Worm (Caenorhabditis elegans) whole organism, L1 larva: ENCODE results near the gene Y37E11AM.4.
A peak's percentile ranks its signal among the peaks of the same experiment; 100 is the strongest.

ENCODE experiments used
- C16A3.4 ChIP-seq: fragments of 150-350 bp; optimal IDR thresholded peaks from 2 replicates; lab custom pipeline; 2014; ENCODE audit warnings: missing biosample characterization, missing genetic modification characterization
- aha-1 ChIP-seq: fragments of 150-350 bp; optimal IDR thresholded peaks from 2 replicates; lab custom pipeline; 2014; ENCODE audit warnings: missing biosample characterization, missing genetic modification characterization
- alr-1 ChIP-seq: fragments of 200-800 bp; sonication (Bioruptor generic); optimal IDR thresholded peaks from 2 replicates; lab custom pipeline; 2018; ENCODE audit warnings: borderline replicate concordance, mild to moderate bottlenecking, missing genetic modification characterization, missing compliant biosample characterization
- aly-2 ChIP-seq: fragments of 150-350 bp; optimal IDR thresholded peaks from 2 replicates; lab custom pipeline; 2014; ENCODE audit warnings: missing biosample characterization, missing genetic modification characterization
- ama-1 ChIP-seq: fragments of 150-350 bp; optimal IDR thresholded peaks from 2 replicates; lab custom pipeline; 2014
- blmp-1 ChIP-seq: fragments of 150-350 bp; optimal IDR thresholded peaks from 2 replicates; lab custom pipeline; 2014; ENCODE audit warnings: missing biosample characterization, missing genetic modification characterization
- ceh-63 ChIP-seq: fragments of 200-800 bp; sonication (Bioruptor generic); optimal IDR thresholded peaks from 2 replicates; lab custom pipeline; 2018; ENCODE audit warnings: mild to moderate bottlenecking, missing genetic modification characterization, missing compliant biosample characterization
- ceh-88 ChIP-seq: fragments of 200-800 bp; sonication (Bioruptor generic); IDR thresholded peaks from 2 replicates; pipeline ENCODE4 v1.3.6; 2022; ENCODE audit warnings: missing genetic modification characterization, missing compliant biosample characterization
- dpl-1 ChIP-seq, 3 experiments: fragments of 150-350 bp in 2 of 3; sonication (generic microtip) in 1 of 3; optimal IDR thresholded peaks; 2 replicates each; lab custom pipeline; 2014 to 2017; ENCODE audit warnings: missing biosample characterization in 3 of 3, missing genetic modification characterization in 3 of 3, missing genetic modification reagents in 3 of 3
- efl-1 ChIP-seq, 4 experiments: fragments of 150-350 bp; optimal IDR thresholded peaks in 3 of 4; peaks in 1 of 4; 1 replicate in 1 of 4; 2 replicates in 3 of 4; lab custom pipeline; 2014; ENCODE audit warnings: missing biosample characterization in 2 of 4, missing genetic modification characterization in 2 of 4, missing genetic modification reagents in 2 of 4
- egl-27 ChIP-seq, 2 experiments: fragments of 150-350 bp in 1 of 2; sonication (generic microtip); optimal IDR thresholded peaks; 3 replicates each; lab custom pipeline; 2017 to 2018; ENCODE audit warnings: missing biosample characterization in 2 of 2, missing genetic modification characterization in 2 of 2, missing genetic modification reagents in 2 of 2
- irx-1 ChIP-seq: sonication (generic microtip); optimal IDR thresholded peaks from 2 replicates; lab custom pipeline; 2016; ENCODE audit warnings: missing genetic modification characterization, missing compliant biosample characterization
- jun-1 ChIP-seq: fragments of 150-350 bp; optimal IDR thresholded peaks from 2 replicates; lab custom pipeline; 2014; ENCODE audit warnings: missing biosample characterization, missing genetic modification reagents, missing genetic modification characterization
- lin-14 ChIP-seq: fragments of 200-800 bp; sonication (Bioruptor generic); optimal IDR thresholded peaks from 2 replicates; lab custom pipeline; 2018; ENCODE audit warnings: mild to moderate bottlenecking, missing genetic modification characterization, moderate library complexity, missing compliant biosample characterization
- lin-15B ChIP-seq: fragments of 150-350 bp; sonication (generic microtip); optimal IDR thresholded peaks from 3 replicates; lab custom pipeline; 2014; ENCODE audit warnings: missing biosample characterization, missing genetic modification characterization
- lin-35 ChIP-seq, 2 experiments: fragments of 150-350 bp; optimal IDR thresholded peaks; 2 replicates each; lab custom pipeline; 2014; ENCODE audit warnings: missing biosample characterization in 2 of 2, missing genetic modification characterization in 2 of 2, missing genetic modification reagents in 2 of 2
- lir-3 ChIP-seq: sonication (generic microtip); optimal IDR thresholded peaks from 2 replicates; lab custom pipeline; 2016; ENCODE audit warnings: mild to moderate bottlenecking, missing genetic modification characterization, moderate library complexity, missing compliant biosample characterization; ENCODE audit not compliant: poor library complexity
- lsy-2 ChIP-seq, 2 experiments: fragments of 150-350 bp; optimal IDR thresholded peaks; 2 replicates each; lab custom pipeline; 2014; ENCODE audit warnings: missing biosample characterization in 2 of 2, missing genetic modification characterization in 2 of 2
- mef-2 ChIP-seq: fragments of 150-350 bp; optimal IDR thresholded peaks from 2 replicates; lab custom pipeline; 2014; ENCODE audit warnings: missing biosample characterization, missing genetic modification characterization
- nhr-237 ChIP-seq: fragments of 150-350 bp; optimal IDR thresholded peaks from 2 replicates; lab custom pipeline; 2014; ENCODE audit warnings: missing biosample characterization, missing genetic modification characterization
- nhr-47 ChIP-seq: sonication (generic microtip); optimal IDR thresholded peaks from 2 replicates; lab custom pipeline; 2016; ENCODE audit warnings: mild to moderate bottlenecking, missing genetic modification characterization, moderate library complexity, missing compliant biosample characterization
- nhr-76 ChIP-seq: sonication (generic microtip); optimal IDR thresholded peaks from 2 replicates; lab custom pipeline; 2017; ENCODE audit warnings: missing biosample characterization, missing genetic modification characterization
- nhr-77 ChIP-seq: fragments of 150-350 bp; optimal IDR thresholded peaks from 2 replicates; lab custom pipeline; 2014; ENCODE audit warnings: missing biosample characterization, missing genetic modification characterization
- nhr-90 ChIP-seq: sonication (generic microtip); optimal IDR thresholded peaks from 2 replicates; lab custom pipeline; 2016; ENCODE audit warnings: mild to moderate bottlenecking, missing genetic modification characterization, missing compliant biosample characterization; ENCODE audit not compliant: poor library complexity
- pag-3 ChIP-seq: sonication (generic microtip); optimal IDR thresholded peaks from 2 replicates; lab custom pipeline; 2017; ENCODE audit warnings: missing genetic modification characterization, mild to moderate bottlenecking, missing compliant biosample characterization, antibody characterized with exemption, borderline replicate concordance; ENCODE audit not compliant: insufficient read depth
- pax-3 ChIP-seq: fragments of 200-800 bp; sonication (Bioruptor generic); optimal IDR thresholded peaks from 2 replicates; lab custom pipeline; 2018; ENCODE audit warnings: mild to moderate bottlenecking, missing genetic modification characterization, moderate library complexity, missing compliant biosample characterization
- rnt-1 ChIP-seq: sonication (generic microtip); optimal IDR thresholded peaks from 2 replicates; lab custom pipeline; 2016; ENCODE audit warnings: mild to moderate bottlenecking, missing genetic modification characterization, moderate library complexity, missing compliant biosample characterization
- snpc-4 ChIP-seq: fragments of 150-350 bp; optimal IDR thresholded peaks from 2 replicates; lab custom pipeline; 2014; ENCODE audit warnings: missing biosample characterization, missing genetic modification characterization
- swsn-7 ChIP-seq: sonication (generic microtip); optimal IDR thresholded peaks from 2 replicates; lab custom pipeline; 2016; ENCODE audit warnings: missing genetic modification characterization, missing compliant biosample characterization
- tbx-2 ChIP-seq: sonication (generic microtip); optimal IDR thresholded peaks from 2 replicates; lab custom pipeline; 2016; ENCODE audit warnings: missing genetic modification characterization, missing compliant biosample characterization
- tlp-1 ChIP-seq: fragments of 150-350 bp; optimal IDR thresholded peaks from 2 replicates; lab custom pipeline; 2014; ENCODE audit warnings: missing biosample characterization, missing genetic modification characterization
- unc-130 ChIP-seq: fragments of 150-350 bp; optimal IDR thresholded peaks from 2 replicates; lab custom pipeline; 2017; ENCODE audit warnings: missing biosample characterization, missing genetic modification characterization, inconsistent platforms
- unc-62 ChIP-seq: fragments of 150-350 bp; optimal IDR thresholded peaks from 2 replicates; lab custom pipeline; 2014; ENCODE audit warnings: missing biosample characterization, missing genetic modification reagents, missing genetic modification characterization

Gene Y37E11AM.4

ce11 chrIV:3740830-3741477 is 18.4 kb upstream of the Y37E11AM.4 start, which contains the start of gene nape-1 (continued):
- TF ChIP-seq ama-1 (lab: Kevin White, UChicago) (no peak), nhr-47 (tag; lab: Kevin White, UChicago) (no peak), nhr-90 (tag; lab: Kevin White, UChicago) (no peak), nhr-76 (tag; lab: Kevin White, UChicago) (no peak), unc-62 (no peak), pag-3 (tag; lab: Kevin White, UChicago) (no peak), jun-1 (tag; lab: Kevin White, UChicago) (no peak), swsn-7 (tag; lab: Kevin White, UChicago) (peak; percentile 10), C16A3.4 (tag; lab: Kevin White, UChicago) (no peak), ceh-88 (no peak), unc-130 (tag; lab: Kevin White, UChicago) (no peak), lin-35 (GFP tag; optimal IDR thresholded peaks at IDR 0.05; lab: Kevin White, UChicago) (peak; percentile 18 to 46)

ce11 chrIV:3738655-3739403 is 16.2 kb upstream of the Y37E11AM.4 start, which contains the start of gene nape-2:
Gene nape-2, minus strand, starts transcription at chrIV:3738925.
- TF ChIP-seq snpc-4 (tag; lab: Kevin White, UChicago) (peak; percentile 37), alr-1 (tag; lab: Kevin White, UChicago) (peak; percentile 60), ceh-88 (no peak), mef-2 (no peak), nhr-237 (tag; lab: Kevin White, UChicago) (no peak), egl-27 (tag; optimal IDR thresholded peaks at IDR 0.05; lab: Kevin White, UChicago) (no peak), ceh-63 (GFP tag; lab: Kevin White, UChicago) (no peak), lir-3 (tag; lab: Kevin White, UChicago) (no peak), nhr-77 (tag; lab: Kevin White, UChicago) (peak; percentile 16), lin-35 (GFP tag; optimal IDR thresholded peaks at IDR 0.05; lab: Kevin White, UChicago) (peak in 1 of 2 experiments; percentile 32), dpl-1 (GFP tag; optimal IDR thresholded peaks at IDR 0.05; lab: Kevin White, UChicago) (peak in 1 of 3 experiments; percentile 22), jun-1 (tag; lab: Kevin White, UChicago) (no peak), irx-1 (tag; lab: Kevin White, UChicago) (no peak), pax-3 (tag; lab: Kevin White, UChicago) (no peak), blmp-1 (peak; percentile 5), lsy-2 (tag; optimal IDR thresholded peaks at IDR 0.05; lab: Kevin White, UChicago) (peak in 1 of 2 experiments; percentile 32), lin-15B (tag; lab: Kevin White, UChicago) (peak; percentile 45), efl-1 (optimal IDR thresholded peaks at IDR 0.05; lab: Kevin White, UChicago) (no peak), efl-1 (GFP tag; optimal IDR thresholded peaks at IDR 0.05 in 1 of 2; lab: Kevin White, UChicago) (peak in 1 of 2 experiments; percentile 91), aly-2 (no peak), rnt-1 (tag; lab: Kevin White, UChicago) (peak; percentile 30), nhr-47 (tag; lab: Kevin White, UChicago) (peak; percentile 6), lin-14 (GFP tag; lab: Kevin White, UChicago) (peak; percentile 70)

- no peak for TF ChIP-seq nhr-47 (tag; lab: Kevin White, UChicago)
- TF ChIP-seq blmp-1: no peak
- TF ChIP-seq tlp-1 (tag; lab: Kevin White, UChicago): no peak
- no peak for TF ChIP-seq tbx-2 (tag; lab: Kevin White, UChicago)
- no peak for TF ChIP-seq aha-1 (tag; lab: Kevin White, UChicago)
- TF ChIP-seq, all 84 proteins: peak for 0
Measured at ce11 chrIV:3736244-3736643, 13.7 kb upstream of the Y37E11AM.4 start.
